Fruit fly (Drosophila melanogaster): Measurements from ENCODE around the gene Tmem43.
A peak's percentile ranks its signal among the peaks of the same experiment; 100 is the strongest.

The Tmem43 gene

DNA sequence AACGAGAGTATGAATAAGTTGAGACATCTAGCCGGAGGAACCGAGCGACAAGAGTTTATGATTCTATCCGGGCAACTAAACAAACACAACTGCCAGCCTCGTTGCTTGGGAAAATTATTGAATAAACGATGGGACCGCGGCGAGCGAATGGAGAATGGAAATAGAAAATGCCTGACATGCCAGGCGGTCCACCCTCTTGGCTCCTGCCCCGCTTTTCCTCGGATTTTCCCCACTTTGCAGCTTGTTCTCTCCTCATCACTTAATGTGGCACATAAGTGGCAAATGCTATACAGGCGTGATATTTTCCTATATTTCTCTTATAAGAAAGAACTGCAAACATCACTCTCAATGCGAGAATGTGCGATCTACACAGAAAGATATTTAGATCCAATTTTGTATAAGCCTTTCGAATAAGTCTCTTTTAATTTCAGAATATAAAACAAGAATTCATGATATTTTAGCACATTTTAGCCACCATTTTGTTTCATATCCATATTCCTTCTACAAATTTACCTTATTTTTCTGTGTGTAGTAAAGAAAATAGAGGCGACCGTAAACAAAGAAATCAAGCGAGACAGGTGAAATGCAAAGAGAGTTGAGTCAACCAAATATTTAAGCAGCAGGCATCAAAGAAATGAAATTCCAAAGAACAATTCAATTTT, 11.3 kb downstream of the Tmem43 start (continued):
- no peak for TF ChIP-seq BEAF-32 (GFP tag; optimal IDR thresholded peaks at IDR 0.05)
- 0 out of 3 replicates have a peak, but pooled peaks have one; percentile 22 for TF ChIP-seq CG6791 (GFP tag; IDR thresholded peaks at IDR 0.05; ENCODE audit: partially characterized antibody)
- peak; percentile 72 for TF ChIP-seq CG9817 (tag; optimal IDR thresholded peaks at IDR 0.05)
- peak; percentile 95 for TF ChIP-seq Sox102F (GFP tag; optimal IDR thresholded peaks at IDR 0.05)
- TF ChIP-seq H15 (GFP tag; IDR thresholded peaks at IDR 0.05): peak; percentile 78
- TF ChIP-seq fd102C (GFP tag; optimal IDR thresholded peaks at IDR 0.05): peak; percentile 21
- TF ChIP-seq Meics (GFP tag; optimal IDR thresholded peaks at IDR 0.05): peak; percentile 73
- peak; percentile 86 for TF ChIP-seq E2f1 (GFP tag; IDR thresholded peaks at IDR 0.05)
- TF ChIP-seq kah (GFP tag; optimal IDR thresholded peaks at IDR 0.05): peak; percentile 75
- TF ChIP-seq CG1233 (GFP tag; optimal IDR thresholded peaks at IDR 0.05): peak; percentile 78
- TF ChIP-seq CG32532 (GFP tag; IDR thresholded peaks at IDR 0.05): peak; percentile 86
- TF ChIP-seq unpg (GFP tag; optimal IDR thresholded peaks at IDR 0.05): peak; percentile 89
- no peak for TF ChIP-seq Taf1 (GFP tag; IDR thresholded peaks at IDR 0.05)
- TF ChIP-seq dmrt11E (tag; optimal IDR thresholded peaks at IDR 0.05): peak; percentile 90
- peak; percentile 79 for TF ChIP-seq CG9932 (GFP tag; IDR thresholded peaks at IDR 0.05)
- TF ChIP-seq Jarid2 (GFP tag; optimal IDR thresholded peaks at IDR 0.05): peak; percentile 48
- TF ChIP-seq B-H1 (GFP tag; IDR thresholded peaks at IDR 0.05): peak; percentile 67
- TF ChIP-seq tin (GFP tag; optimal IDR thresholded peaks at IDR 0.05): peak; percentile 82
- peak; percentile 28 for TF ChIP-seq Elba2 (GFP tag; optimal IDR thresholded peaks at IDR 0.05)
- no peak; the same call in none of the 2 replicates for TF ChIP-seq CG31224 (GFP tag; IDR thresholded peaks at IDR 0.05)
- peak; percentile 62 for TF ChIP-seq tup (GFP tag; optimal IDR thresholded peaks at IDR 0.05)
- no peak for TF ChIP-seq hbn (GFP tag; IDR thresholded peaks at IDR 0.05; ENCODE audit: partially characterized antibody)
- TF ChIP-seq Usf (GFP tag; optimal IDR thresholded peaks at IDR 0.05): peak; percentile 62
- TF ChIP-seq fd64A (GFP tag; optimal IDR thresholded peaks at IDR 0.05): peak; percentile 80
- TF ChIP-seq PHDP (tag; optimal IDR thresholded peaks at IDR 0.05): peak; percentile 90
- peak; percentile 60 for TF ChIP-seq CG1647 (GFP tag; optimal IDR thresholded peaks at IDR 0.05)
- peak; percentile 64 for TF ChIP-seq pho (GFP tag; optimal IDR thresholded peaks at IDR 0.05)
- TF ChIP-seq Hr3 (GFP tag; optimal IDR thresholded peaks at IDR 0.05): peak; percentile 72
- peak; percentile 58 for TF ChIP-seq da (GFP tag; optimal IDR thresholded peaks at IDR 0.05)
- TF ChIP-seq CG3838 (GFP tag; optimal IDR thresholded peaks at IDR 0.05): peak; percentile 75
- TF ChIP-seq so (GFP tag; IDR thresholded peaks at IDR 0.05): peak; percentile 82; the same call in 2 of the 3 replicates
- TF ChIP-seq luna (GFP tag; optimal IDR thresholded peaks at IDR 0.05): peak; percentile 43
- TF ChIP-seq kni (GFP tag; optimal IDR thresholded peaks at IDR 0.05): peak; percentile 74
- 0 out of 3 replicates have a peak, but pooled peaks have one; percentile 6 for TF ChIP-seq CG34224 (GFP tag; IDR thresholded peaks at IDR 0.05; ENCODE audit: partially characterized antibody)
- TF ChIP-seq Fer2 (tag; optimal IDR thresholded peaks at IDR 0.05): peak; percentile 67
- peak; percentile 73 for TF ChIP-seq CG12071 (GFP tag; optimal IDR thresholded peaks at IDR 0.05)
- peak; percentile 75 for TF ChIP-seq Dip3 (GFP tag; optimal IDR thresholded peaks at IDR 0.05)
- TF ChIP-seq ash1 (GFP tag; optimal IDR thresholded peaks at IDR 0.05): no peak
- TF ChIP-seq CG14667 (GFP tag; IDR thresholded peaks at IDR 0.05): peak; percentile 70
- peak; percentile 85 for TF ChIP-seq ranshi (GFP tag; IDR thresholded peaks at IDR 0.05)
- TF ChIP-seq prd (optimal IDR thresholded peaks at IDR 0.05): no peak
- peak; percentile 89 for TF ChIP-seq prd (GFP tag; IDR thresholded peaks at IDR 0.05)
- peak; percentile 71 for TF ChIP-seq BtbVII (GFP tag; optimal IDR thresholded peaks at IDR 0.05)
- TF ChIP-seq Rfx (GFP tag; IDR thresholded peaks at IDR 0.05): peak; percentile 72
- TF ChIP-seq Bdp1 (GFP tag; optimal IDR thresholded peaks at IDR 0.05): peak; percentile 41
- peak; percentile 86 for TF ChIP-seq row (GFP tag; IDR thresholded peaks at IDR 0.05)
- TF ChIP-seq CG7357 (GFP tag; IDR thresholded peaks at IDR 0.05): peak; percentile 72; the same call in 2 of the 3 replicates
- peak; percentile 85 for TF ChIP-seq CG4424 (GFP tag; optimal IDR thresholded peaks at IDR 0.05)
- TF ChIP-seq Spps (tag; optimal IDR thresholded peaks at IDR 0.05): peak; percentile 83
- TF ChIP-seq CG32772 (GFP tag; IDR thresholded peaks at IDR 0.05): peak; percentile 88
